Fruit fly (Drosophila melanogaster): ENCODE results near the gene wapl.

The wapl gene

DNA sequence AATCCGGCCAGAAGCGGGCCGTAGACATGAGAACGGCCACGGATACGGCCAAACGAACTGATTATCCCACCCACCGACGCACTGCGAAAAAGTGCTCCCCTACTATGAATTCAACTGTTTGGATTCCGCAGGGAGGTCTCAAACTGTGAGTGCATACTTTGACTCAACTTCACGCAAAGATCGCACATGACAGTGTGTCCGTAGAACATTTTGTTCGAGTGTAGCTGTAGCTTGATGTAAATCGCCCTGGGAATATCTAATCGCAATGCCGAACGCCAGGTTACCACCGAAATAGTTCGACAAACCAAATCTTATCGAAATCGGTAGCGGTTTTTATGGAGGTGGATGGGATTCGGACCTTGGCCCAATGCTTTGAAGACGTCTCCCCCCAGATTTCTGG lies 2.2 kb upstream of the wapl start:
- TF ChIP-seq Crg-1 (GFP tag; optimal IDR thresholded peaks at IDR 0.05), result no peak
- no peak for TF ChIP-seq CG5204 (GFP tag; optimal IDR thresholded peaks at IDR 0.05)
- no peak for TF ChIP-seq cnc (optimal IDR thresholded peaks at IDR 0.05)
- no peak for TF ChIP-seq tj (GFP tag; optimal IDR thresholded peaks at IDR 0.05)
- TF ChIP-seq cic (GFP tag; optimal IDR thresholded peaks at IDR 0.05), result no peak

DNA sequence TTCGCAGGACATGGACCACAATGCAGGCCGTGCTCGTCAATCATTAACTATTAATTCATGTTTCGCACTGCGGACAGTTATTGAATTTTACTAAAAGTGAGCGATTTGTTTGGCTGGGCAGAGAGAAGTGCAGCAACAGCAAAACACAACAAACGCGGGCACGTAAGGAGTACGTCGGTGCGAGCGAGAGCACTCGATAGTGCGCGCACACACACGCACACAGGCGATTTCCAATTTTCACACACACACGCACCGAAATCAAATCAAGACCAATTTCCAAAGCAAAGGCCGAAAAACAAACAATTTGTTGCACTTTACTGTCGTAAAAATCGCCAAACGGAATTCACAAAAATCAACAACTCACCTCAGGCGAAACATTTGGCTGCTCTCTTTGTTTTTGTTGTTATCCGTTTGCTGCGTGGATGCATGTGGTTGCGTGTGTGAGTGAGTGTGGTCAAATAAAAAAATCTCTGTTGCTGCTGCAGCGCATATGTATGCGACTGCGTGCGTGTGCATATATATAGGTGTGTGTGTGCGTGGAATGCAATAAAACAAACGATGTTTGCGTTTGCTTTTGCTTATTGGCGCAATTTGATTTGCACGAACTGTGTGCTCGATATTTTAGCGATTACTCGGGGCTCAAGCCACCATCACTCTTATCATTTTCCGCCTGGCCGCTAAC lies 713 bp downstream of the wapl start:
- TF ChIP-seq ovo (GFP tag; optimal IDR thresholded peaks at IDR 0.05) (no peak), kay (GFP tag; ENCODE audit: borderline replicate concordance) (no peak), cic (GFP tag; optimal IDR thresholded peaks at IDR 0.05) (no peak), pad (GFP tag; optimal IDR thresholded peaks at IDR 0.05) (peak; percentile 25), cnc (optimal IDR thresholded peaks at IDR 0.05) (no peak), CG12768 (GFP tag; optimal IDR thresholded peaks at IDR 0.05) (no peak), Mnt (GFP tag; optimal IDR thresholded peaks at IDR 0.05) (peak; percentile 31), Hr96 (GFP tag; optimal IDR thresholded peaks at IDR 0.05) (no peak), Clk (GFP tag; optimal IDR thresholded peaks at IDR 0.05) (no peak), CG7101 (tag; optimal IDR thresholded peaks at IDR 0.05) (no peak), tj (GFP tag; optimal IDR thresholded peaks at IDR 0.05) (peak; percentile 86), Crg-1 (GFP tag; optimal IDR thresholded peaks at IDR 0.05) (no peak), CG33017 (tag; optimal IDR thresholded peaks at IDR 0.05) (no peak)

dm6 chrX:2155868-2156267 lies 2.9 kb downstream of the wapl start:
- peak; percentile 14 for TF ChIP-seq Mnt (GFP tag; optimal IDR thresholded peaks at IDR 0.05)
- no peak for TF ChIP-seq kay (GFP tag; ENCODE audit: borderline replicate concordance)
- no peak for TF ChIP-seq Clk (GFP tag; optimal IDR thresholded peaks at IDR 0.05)
- peak; percentile 4 for TF ChIP-seq CG7101 (tag; optimal IDR thresholded peaks at IDR 0.05)
- peak; percentile 91 for TF ChIP-seq pad (GFP tag; optimal IDR thresholded peaks at IDR 0.05)
- TF ChIP-seq tj (GFP tag; optimal IDR thresholded peaks at IDR 0.05), result peak; percentile 62

DNA sequence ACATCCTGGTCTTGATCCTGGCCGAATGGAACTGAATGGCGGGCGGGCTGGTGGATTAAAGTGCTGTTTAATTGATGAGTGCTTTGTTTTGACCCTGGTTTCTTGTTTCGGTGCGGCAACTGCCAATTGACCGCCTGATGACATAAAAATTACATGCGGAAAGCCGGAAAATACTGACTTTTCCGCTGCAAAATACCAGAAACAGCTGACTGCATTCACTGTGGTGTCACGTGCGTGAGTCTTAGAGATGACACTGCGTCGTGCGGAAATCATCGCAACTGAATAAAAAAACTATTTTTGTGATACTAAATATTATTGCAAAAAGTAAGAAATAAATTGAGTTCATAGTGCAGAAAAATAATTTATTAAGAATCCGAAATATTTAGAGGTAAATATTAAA lies 9.3 kb downstream of the wapl start, which contains the start of gene bcn92:
bcn92 (minus strand) TSS at position 170 of the 400 bp plus-strand sequence.
- no peak for TF ChIP-seq Hr96 (GFP tag; optimal IDR thresholded peaks at IDR 0.05)
- TF ChIP-seq tj (GFP tag; optimal IDR thresholded peaks at IDR 0.05), result peak; percentile 17
- peak; percentile 44 for TF ChIP-seq CG7101 (tag; optimal IDR thresholded peaks at IDR 0.05)
- TF ChIP-seq Mnt (GFP tag; optimal IDR thresholded peaks at IDR 0.05), result peak; percentile 92
- TF ChIP-seq Crg-1 (GFP tag; optimal IDR thresholded peaks at IDR 0.05), result peak; percentile 30
- TF ChIP-seq CG11617 (GFP tag; optimal IDR thresholded peaks at IDR 0.05), result peak; percentile 48
- TF ChIP-seq CG33017 (tag; optimal IDR thresholded peaks at IDR 0.05), result no peak
- TF ChIP-seq Clk (GFP tag; optimal IDR thresholded peaks at IDR 0.05), result no peak
- no peak for TF ChIP-seq pad (GFP tag; optimal IDR thresholded peaks at IDR 0.05)
- no peak for TF ChIP-seq CG7045 (GFP tag; optimal IDR thresholded peaks at IDR 0.05)
- peak; percentile 42 for TF ChIP-seq toe (GFP tag; optimal IDR thresholded peaks at IDR 0.05)
- TF ChIP-seq kay (GFP tag; ENCODE audit: borderline replicate concordance), result no peak
- TF ChIP-seq ovo (GFP tag; optimal IDR thresholded peaks at IDR 0.05), result peak; percentile 10
- no peak for TF ChIP-seq cic (GFP tag; optimal IDR thresholded peaks at IDR 0.05)
- TF ChIP-seq cnc (optimal IDR thresholded peaks at IDR 0.05), result no peak
- TF ChIP-seq CG12768 (GFP tag; optimal IDR thresholded peaks at IDR 0.05), result no peak
- peak; percentile 55 for TF ChIP-seq CG1620 (GFP tag; optimal IDR thresholded peaks at IDR 0.05)
- peak; percentile 53 for TF ChIP-seq CG14711 (tag; optimal IDR thresholded peaks at IDR 0.05)
- TF ChIP-seq bab1 (GFP tag; optimal IDR thresholded peaks at IDR 0.05), result peak; percentile 57
- TF ChIP-seq CG5204 (GFP tag; optimal IDR thresholded peaks at IDR 0.05), result no peak

DNA sequence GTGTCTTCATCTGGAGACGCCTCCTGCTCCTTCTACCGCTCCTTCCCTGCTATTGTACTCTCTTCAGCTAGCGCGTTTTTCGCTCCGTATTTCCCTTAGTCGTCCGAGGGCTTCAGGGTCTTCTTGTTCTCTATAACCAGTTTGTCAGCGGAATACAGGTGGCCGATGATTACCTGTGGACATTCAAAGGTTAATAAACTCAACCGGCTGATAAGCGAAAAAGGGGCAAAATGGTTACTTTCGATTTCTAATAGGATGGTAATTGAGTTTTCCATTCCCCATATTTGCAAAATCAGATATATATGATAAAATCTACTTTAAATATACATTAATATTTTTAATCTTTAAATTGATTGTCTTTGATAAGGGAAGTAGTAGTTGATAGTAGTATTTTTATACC lies 10.1 kb downstream of the wapl start:
- no peak for TF ChIP-seq CG33017 (tag; optimal IDR thresholded peaks at IDR 0.05)
- TF ChIP-seq kay (GFP tag; ENCODE audit: borderline replicate concordance), result no peak
- no peak for TF ChIP-seq CG11617 (GFP tag; optimal IDR thresholded peaks at IDR 0.05)
- TF ChIP-seq cic (GFP tag; optimal IDR thresholded peaks at IDR 0.05), result no peak
- TF ChIP-seq pad (GFP tag; optimal IDR thresholded peaks at IDR 0.05), result no peak
- TF ChIP-seq CG7045 (GFP tag; optimal IDR thresholded peaks at IDR 0.05), result no peak
- no peak for TF ChIP-seq toe (GFP tag; optimal IDR thresholded peaks at IDR 0.05)
- no peak for TF ChIP-seq CG5204 (GFP tag; optimal IDR thresholded peaks at IDR 0.05)
- no peak for TF ChIP-seq bab1 (GFP tag; optimal IDR thresholded peaks at IDR 0.05)

DNA sequence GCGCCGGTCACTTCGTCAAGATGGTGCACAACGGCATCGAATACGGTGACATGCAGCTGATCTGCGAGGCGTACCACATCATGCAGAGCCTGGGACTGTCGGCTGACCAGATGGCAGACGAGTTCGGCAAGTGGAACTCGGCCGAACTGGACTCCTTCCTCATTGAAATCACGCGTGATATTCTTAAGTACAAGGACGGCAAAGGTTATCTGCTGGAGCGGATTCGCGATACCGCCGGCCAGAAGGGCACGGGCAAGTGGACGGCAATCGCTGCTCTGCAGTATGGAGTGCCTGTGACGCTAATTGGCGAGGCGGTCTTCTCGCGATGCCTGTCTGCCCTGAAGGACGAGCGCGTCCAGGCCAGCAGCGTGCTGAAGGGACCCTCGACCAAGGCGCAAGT lies 11.3 kb downstream of the wapl start:
- no peak for TF ChIP-seq cnc (optimal IDR thresholded peaks at IDR 0.05)
- TF ChIP-seq CG7101 (tag; optimal IDR thresholded peaks at IDR 0.05), result no peak

dm6 chrX:2146574-2146973 lies 12.2 kb downstream of the wapl start:
- TF ChIP-seq kay (GFP tag; ENCODE audit: borderline replicate concordance) (no peak), cic (GFP tag; optimal IDR thresholded peaks at IDR 0.05) (peak; percentile 45), CG11617 (GFP tag; optimal IDR thresholded peaks at IDR 0.05) (no peak), pad (GFP tag; optimal IDR thresholded peaks at IDR 0.05) (no peak)
